Worm (Caenorhabditis elegans): ENCODE measurements around the gene pro-2.

The pro-2 gene

ce11 chrII:10390250-10390821 is 45.4 kb upstream of the pro-2 start (continued):
- TF ChIP-seq elt-3 (tag; optimal IDR thresholded peaks at IDR 0.05), result peak in 1 of 3 experiments; percentile 66
- TF ChIP-seq ceh-9 (tag; optimal IDR thresholded peaks at IDR 0.05), result no peak
- peak; percentile 4 for TF ChIP-seq mdl-1 (tag; optimal IDR thresholded peaks at IDR 0.05)
- TF ChIP-seq aly-2 (tag; optimal IDR thresholded peaks at IDR 0.05), result no peak
- TF ChIP-seq mml-1 (tag; optimal IDR thresholded peaks at IDR 0.05), result peak; percentile 28
- peak; percentile 61 for TF ChIP-seq pqm-1 (tag; optimal IDR thresholded peaks at IDR 0.05)
- TF ChIP-seq fos-1 (tag; optimal IDR thresholded peaks at IDR 0.05), result no peak
- TF ChIP-seq ama-1 (optimal IDR thresholded peaks at IDR 0.05), result peak; percentile 28
- TF ChIP-seq ceh-16 (tag; optimal IDR thresholded peaks at IDR 0.05), result no peak

ce11 chrII:10389776-10390175 is 44.9 kb upstream of the pro-2 start:
- TF ChIP-seq fkh-2 (tag; optimal IDR thresholded peaks at IDR 0.05) (no peak), egl-5 (tag; optimal IDR thresholded peaks at IDR 0.05) (no peak), lin-15B (tag; optimal IDR thresholded peaks at IDR 0.05) (peak; percentile 14), nhr-25 (tag; optimal IDR thresholded peaks at IDR 0.05) (peak; percentile 56), jun-1 (tag; optimal IDR thresholded peaks at IDR 0.05) (peak; percentile 75), aly-2 (tag; optimal IDR thresholded peaks at IDR 0.05) (no peak), ztf-4 (tag; optimal IDR thresholded peaks at IDR 0.05) (no peak), nhr-11 (tag; optimal IDR thresholded peaks at IDR 0.05) (no peak), elt-1 (tag; optimal IDR thresholded peaks at IDR 0.05) (no peak), hmg-11 (tag; optimal IDR thresholded peaks at IDR 0.05) (no peak), zag-1 (tag; optimal IDR thresholded peaks at IDR 0.05) (no peak), ztf-11 (tag; optimal IDR thresholded peaks at IDR 0.05) (no peak), elt-2 (tag; optimal IDR thresholded peaks at IDR 0.05) (peak; percentile 89), pha-4 (tag; optimal IDR thresholded peaks at IDR 0.05) (peak; percentile 69), ceh-9 (tag; optimal IDR thresholded peaks at IDR 0.05) (no peak), sea-2 (GFP tag; optimal IDR thresholded peaks at IDR 0.05) (no peak), mml-1 (tag; optimal IDR thresholded peaks at IDR 0.05) (peak; percentile 53), R02D3.7 (tag; optimal IDR thresholded peaks at IDR 0.05) (no peak), fkh-10 (GFP tag; optimal IDR thresholded peaks at IDR 0.05) (no peak), tbx-2 (tag; optimal IDR thresholded peaks at IDR 0.05) (no peak), pqm-1 (tag; optimal IDR thresholded peaks at IDR 0.05) (peak; percentile 97), nhr-76 (tag; optimal IDR thresholded peaks at IDR 0.05) (peak; percentile 4), ceh-28 (tag; optimal IDR thresholded peaks at IDR 0.05) (no peak), nfya-1 (tag; optimal IDR thresholded peaks at IDR 0.05; ENCODE audit: insufficient read depth) (peak; percentile 62), nhr-237 (tag; optimal IDR thresholded peaks at IDR 0.05) (no peak), nhr-23 (tag; optimal IDR thresholded peaks at IDR 0.05) (peak; percentile 19), ama-1 (optimal IDR thresholded peaks at IDR 0.05) (peak; percentile 75), nhr-43 (tag; optimal IDR thresholded peaks at IDR 0.05; ENCODE audit: poor library complexity, severe bottlenecking) (peak; percentile 60), ZK546.5 (tag; optimal IDR thresholded peaks at IDR 0.05) (no peak), unc-39 (tag; optimal IDR thresholded peaks at IDR 0.05) (no peak)

- TF ChIP-seq ceh-82 (tag; optimal IDR thresholded peaks at IDR 0.05), result no peak
- peak; percentile 85 for TF ChIP-seq pha-4 (tag; optimal IDR thresholded peaks at IDR 0.05)
- peak; percentile 74 for TF ChIP-seq nfya-1 (tag; optimal IDR thresholded peaks at IDR 0.05; ENCODE audit: insufficient read depth)
- TF ChIP-seq nhr-67 (tag; optimal IDR thresholded peaks at IDR 0.05), result no peak
- peak in 1 of 3 experiments; percentile 58 for TF ChIP-seq elt-3 (tag; optimal IDR thresholded peaks at IDR 0.05)
- peak; percentile 86 for TF ChIP-seq nhr-25 (tag; optimal IDR thresholded peaks at IDR 0.05)
- no peak for TF ChIP-seq nhr-11 (tag; optimal IDR thresholded peaks at IDR 0.05)
- TF ChIP-seq sea-2 (GFP tag; optimal IDR thresholded peaks at IDR 0.05), result no peak
- peak; percentile 83 for TF ChIP-seq pqm-1 (tag; optimal IDR thresholded peaks at IDR 0.05)
- no peak for TF ChIP-seq fkh-10 (GFP tag; optimal IDR thresholded peaks at IDR 0.05)
- TF ChIP-seq hmg-11 (tag; optimal IDR thresholded peaks at IDR 0.05), result peak; percentile 7
- no peak for TF ChIP-seq daf-12 (tag; optimal IDR thresholded peaks at IDR 0.05)
- no peak for TF ChIP-seq fos-1 (tag; optimal IDR thresholded peaks at IDR 0.05)
- TF ChIP-seq ceh-16 (tag; optimal IDR thresholded peaks at IDR 0.05), result no peak
- no peak for TF ChIP-seq nhr-76 (tag; optimal IDR thresholded peaks at IDR 0.05)
- peak; percentile 46 for TF ChIP-seq skn-1 (tag; optimal IDR thresholded peaks at IDR 0.05)
- TF ChIP-seq ceh-9 (tag; optimal IDR thresholded peaks at IDR 0.05), result no peak
- TF ChIP-seq egl-27 (tag; optimal IDR thresholded peaks at IDR 0.05), result peak; percentile 16
- no peak for TF ChIP-seq nhr-28 (tag; optimal IDR thresholded peaks at IDR 0.05)
- TF ChIP-seq mdl-1 (tag; optimal IDR thresholded peaks at IDR 0.05), result peak; percentile 72
- TF ChIP-seq nhr-43 (tag; optimal IDR thresholded peaks at IDR 0.05; ENCODE audit: poor library complexity, severe bottlenecking), result peak; percentile 84
- TF ChIP-seq nhr-237 (tag; optimal IDR thresholded peaks at IDR 0.05), result no peak
- no peak for TF ChIP-seq mml-1 (tag; optimal IDR thresholded peaks at IDR 0.05)
- TF ChIP-seq snpc-4 (tag; optimal IDR thresholded peaks at IDR 0.05), result peak; percentile 15
- TF ChIP-seq lsy-12 (tag; optimal IDR thresholded peaks at IDR 0.05), result peak; percentile 28
- no peak for TF ChIP-seq ztf-11 (tag; optimal IDR thresholded peaks at IDR 0.05)
- peak; percentile 69 for TF ChIP-seq nhr-23 (tag; optimal IDR thresholded peaks at IDR 0.05)
- TF ChIP-seq ama-1 (optimal IDR thresholded peaks at IDR 0.05), result peak; percentile 13
- peak; percentile 74 for TF ChIP-seq jun-1 (tag; optimal IDR thresholded peaks at IDR 0.05)
- no peak for TF ChIP-seq ceh-28 (tag; optimal IDR thresholded peaks at IDR 0.05)
- TF ChIP-seq ZK546.5 (tag; optimal IDR thresholded peaks at IDR 0.05), result no peak
- TF ChIP-seq lin-39 (tag; optimal IDR thresholded peaks at IDR 0.05), result no peak
- TF ChIP-seq elt-2 (tag; optimal IDR thresholded peaks at IDR 0.05), result peak; percentile 94
- no peak for TF ChIP-seq unc-62 (GFP tag; optimal IDR thresholded peaks at IDR 0.05)
- no peak for TF ChIP-seq elt-1 (tag; optimal IDR thresholded peaks at IDR 0.05)
Measured at ce11 chrII:10389038-10389437, 44.1 kb upstream of the pro-2 start.

All from whole organism, L3 larva.